Worm (Caenorhabditis elegans) whole organism, late embryonic: ENCODE measurements around the gene F15E6.6.

Experiments
- C08G9.2 ChIP-seq: sonication (generic microtip); optimal IDR thresholded peaks from 2 replicates; lab custom pipeline; 2016; ENCODE audit warnings: mild to moderate bottlenecking, missing genetic modification characterization, moderate library complexity, missing compliant biosample characterization
- K09A11.1 ChIP-seq: sonication (generic microtip); optimal IDR thresholded peaks from 2 replicates; lab custom pipeline; 2017; ENCODE audit warnings: antibody characterized with exemption, mild to moderate bottlenecking, missing genetic modification characterization, missing compliant biosample characterization; ENCODE audit not compliant: insufficient read depth
- T23F11.4 ChIP-seq: fragments of 200-800 bp; sonication (Bioruptor generic); optimal IDR thresholded peaks from 2 replicates; lab custom pipeline; 2018; ENCODE audit warnings: mild to moderate bottlenecking, missing genetic modification characterization, missing compliant biosample characterization
- ahr-1 ChIP-seq: sonication (generic microtip); optimal IDR thresholded peaks from 2 replicates; lab custom pipeline; 2016; ENCODE audit warnings: missing genetic modification characterization, missing compliant biosample characterization
- ama-1 ChIP-seq: fragments of 150-350 bp; optimal IDR thresholded peaks from 2 replicates; lab custom pipeline; 2014
- ceh-14 ChIP-seq: sonication (generic microtip); optimal IDR thresholded peaks from 2 replicates; lab custom pipeline; 2016; ENCODE audit warnings: missing genotype, missing genetic modification characterization, missing compliant biosample characterization
- ceh-18 ChIP-seq: sonication (generic microtip); optimal IDR thresholded peaks from 2 replicates; lab custom pipeline; 2016; ENCODE audit warnings: missing genetic modification characterization, missing compliant biosample characterization
- ceh-24 ChIP-seq: sonication (generic microtip); optimal IDR thresholded peaks from 2 replicates; lab custom pipeline; 2016; ENCODE audit warnings: mild to moderate bottlenecking, missing genetic modification characterization, missing compliant biosample characterization
- ceh-30 ChIP-seq: fragments of 150-350 bp; optimal IDR thresholded peaks from 2 replicates; lab custom pipeline; 2014; ENCODE audit warnings: missing biosample characterization, missing genetic modification characterization
- ceh-31 ChIP-seq: sonication (generic microtip); optimal IDR thresholded peaks from 2 replicates; lab custom pipeline; 2016; ENCODE audit warnings: missing genetic modification characterization, missing compliant biosample characterization
- ceh-6 ChIP-seq: fragments of 200-800 bp; sonication (Bioruptor generic); optimal IDR thresholded peaks from 2 replicates; lab custom pipeline; 2018; ENCODE audit warnings: mild to moderate bottlenecking, missing genetic modification characterization, missing compliant biosample characterization
- elt-4 ChIP-seq: sonication (generic microtip); optimal IDR thresholded peaks from 2 replicates; lab custom pipeline; 2016; ENCODE audit warnings: missing genetic modification characterization, missing compliant biosample characterization
- fkh-10 ChIP-seq: fragments of 150-350 bp; optimal IDR thresholded peaks from 2 replicates; lab custom pipeline; 2014; ENCODE audit warnings: missing biosample characterization, missing genetic modification reagents, missing genetic modification characterization
- fkh-6 ChIP-seq: sonication (generic microtip); optimal IDR thresholded peaks from 2 replicates; lab custom pipeline; 2016; ENCODE audit warnings: missing genetic modification characterization, missing compliant biosample characterization
- gmeb-2 ChIP-seq: sonication (generic microtip); optimal IDR thresholded peaks from 2 replicates; lab custom pipeline; 2016; ENCODE audit warnings: missing genetic modification characterization, inconsistent platforms, missing compliant biosample characterization
- hlh-13 ChIP-seq: fragments of 200-800 bp; sonication (Bioruptor generic); optimal IDR thresholded peaks from 2 replicates; lab custom pipeline; 2018; ENCODE audit warnings: mild to moderate bottlenecking, missing genetic modification characterization, missing compliant biosample characterization
- hlh-6 ChIP-seq: sonication (generic microtip); optimal IDR thresholded peaks from 2 replicates; lab custom pipeline; 2016; ENCODE audit warnings: missing genotype, missing genetic modification characterization, missing compliant biosample characterization
- hlh-8 ChIP-seq: sonication (generic microtip); optimal IDR thresholded peaks from 2 replicates; lab custom pipeline; 2016; ENCODE audit warnings: missing genotype, missing genetic modification characterization, missing compliant biosample characterization
- lim-6 ChIP-seq: sonication (generic microtip); optimal IDR thresholded peaks from 2 replicates; lab custom pipeline; 2016; ENCODE audit warnings: missing genetic modification characterization, missing compliant biosample characterization
- lin-11 ChIP-seq: fragments of 200-800 bp; sonication (Bioruptor generic); optimal IDR thresholded peaks from 2 replicates; lab custom pipeline; 2018; ENCODE audit warnings: mild to moderate bottlenecking, missing genetic modification characterization, missing compliant biosample characterization
- madf-2 ChIP-seq: sonication (generic microtip); optimal IDR thresholded peaks from 2 replicates; lab custom pipeline; 2017; ENCODE audit warnings: missing genetic modification characterization, missing compliant biosample characterization
- mec-3 ChIP-seq: sonication (generic microtip); optimal IDR thresholded peaks from 2 replicates; lab custom pipeline; 2016; ENCODE audit warnings: borderline replicate concordance, missing genetic modification characterization, missing compliant biosample characterization
- nhr-11 ChIP-seq: fragments of 150-350 bp; optimal IDR thresholded peaks from 2 replicates; lab custom pipeline; 2014; ENCODE audit warnings: missing biosample characterization, missing genetic modification characterization
- nhr-232 ChIP-seq: sonication (generic microtip); optimal IDR thresholded peaks from 2 replicates; lab custom pipeline; 2016; ENCODE audit warnings: missing genetic modification characterization, missing compliant biosample characterization
- odd-2 ChIP-seq: sonication (generic microtip); optimal IDR thresholded peaks from 2 replicates; lab custom pipeline; 2017; ENCODE audit warnings: antibody characterized with exemption, mild to moderate bottlenecking, missing genetic modification characterization, missing compliant biosample characterization
- pat-9 ChIP-seq: fragments of 200-800 bp; sonication (Bioruptor generic); optimal IDR thresholded peaks from 2 replicates; lab custom pipeline; 2018; ENCODE audit warnings: mild to moderate bottlenecking, missing genetic modification characterization, moderate library complexity, missing compliant biosample characterization
- pax-1 ChIP-seq: fragments of 150-350 bp; optimal IDR thresholded peaks from 2 replicates; lab custom pipeline; 2014; ENCODE audit warnings: missing biosample characterization, missing genetic modification characterization
- pha-4 ChIP-seq: fragments of 150-350 bp; optimal IDR thresholded peaks from 2 replicates; lab custom pipeline; 2018; ENCODE audit warnings: missing biosample characterization, missing genetic modification reagents, missing genetic modification characterization
- pqm-1 ChIP-seq: sonication (generic microtip); optimal IDR thresholded peaks from 2 replicates; lab custom pipeline; 2016; ENCODE audit warnings: missing genetic modification characterization, missing compliant biosample characterization
- ref-2 ChIP-seq: sonication (generic microtip); optimal IDR thresholded peaks from 2 replicates; lab custom pipeline; 2016; ENCODE audit warnings: missing genetic modification characterization, missing compliant biosample characterization
- rnt-1 ChIP-seq: sonication (generic microtip); optimal IDR thresholded peaks from 2 replicates; lab custom pipeline; 2016; ENCODE audit warnings: missing genetic modification characterization, missing compliant biosample characterization
- tbx-2 ChIP-seq: sonication (generic microtip); optimal IDR thresholded peaks from 2 replicates; lab custom pipeline; 2016; ENCODE audit warnings: missing genetic modification characterization, missing compliant biosample characterization
- ttx-3 ChIP-seq: sonication (generic microtip); optimal IDR thresholded peaks from 2 replicates; lab custom pipeline; 2016; ENCODE audit warnings: missing genetic modification reagents, missing genetic modification characterization, missing compliant biosample characterization
- unc-3 ChIP-seq, 2 experiments: fragments of 200-800 bp in 1 of 2; sonication (Bioruptor generic) in 1 of 2; sonication (generic microtip) in 1 of 2; conservative IDR thresholded peaks in 1 of 2; optimal IDR thresholded peaks in 1 of 2; 2 replicates each; pipeline versions ENCODE4 v1.3.6 to Lab custom; 2016 to 2022; ENCODE audit warnings: missing compliant biosample characterization in 2 of 2, missing genetic modification characterization in 2 of 2, missing genetic modification reagents in 1 of 2
- unc-42 ChIP-seq: sonication (generic microtip); optimal IDR thresholded peaks from 2 replicates; lab custom pipeline; 2016; ENCODE audit warnings: missing genotype, missing genetic modification characterization, missing compliant biosample characterization
- unc-55 ChIP-seq: sonication (generic microtip); optimal IDR thresholded peaks from 2 replicates; lab custom pipeline; 2017; ENCODE audit warnings: missing biosample characterization, missing genetic modification reagents, missing genetic modification characterization
- ztf-16 ChIP-seq: sonication (generic microtip); optimal IDR thresholded peaks from 2 replicates; lab custom pipeline; 2017; ENCODE audit warnings: missing genetic modification characterization, missing compliant biosample characterization

F15E6.6 gene

ce11 chrIV:4264649-4265048 lies 19.3 kb downstream of the F15E6.6 start:
- no peak for TF ChIP-seq K09A11.1 (tag; lab: Kevin White, UChicago)
- TF ChIP-seq pha-4 (tag; lab: Kevin White, UChicago), result no peak
- peak; percentile 54 for TF ChIP-seq C08G9.2
- TF ChIP-seq hlh-6 (tag; lab: Kevin White, UChicago), result peak; percentile 63
- TF ChIP-seq nhr-11, result no peak
- no peak for TF ChIP-seq ceh-31
- peak; percentile 6 for TF ChIP-seq tbx-2 (tag; lab: Kevin White, UChicago)
- TF ChIP-seq pax-1, result no peak
- TF ChIP-seq fkh-10, result no peak
- TF ChIP-seq ceh-6, result no peak
- TF ChIP-seq elt-4, result peak; percentile 15

- no peak for TF ChIP-seq hlh-8 (tag; lab: Kevin White, UChicago)
- TF ChIP-seq pat-9, result no peak
- TF ChIP-seq hlh-13, result no peak
- no peak for TF ChIP-seq pax-1
- no peak for TF ChIP-seq gmeb-2
- no peak for TF ChIP-seq unc-55 (GFP tag; lab: Kevin White, UChicago)
- TF ChIP-seq unc-42 (tag; lab: Kevin White, UChicago), result no peak
- no peak for TF ChIP-seq ceh-14 (tag; lab: Kevin White, UChicago)
- TF ChIP-seq ref-2 (tag; lab: Kevin White, UChicago), result no peak
- no peak for TF ChIP-seq rnt-1 (tag; lab: Kevin White, UChicago)
- TF ChIP-seq ceh-18 (tag; lab: Kevin White, UChicago), result no peak
- no peak for TF ChIP-seq ceh-30 (tag; lab: Kevin White, UChicago)
- no peak for TF ChIP-seq mec-3 (tag; lab: Kevin White, UChicago)
- no peak for TF ChIP-seq ama-1
- no peak for TF ChIP-seq ahr-1 (tag; lab: Kevin White, UChicago)
- TF ChIP-seq pqm-1 (tag; lab: Kevin White, UChicago), result no peak
- TF ChIP-seq, all 69 proteins: peak for 0
These were observed 20.9 kb downstream of the F15E6.6 start, which contains the start of gene col-33 for ce11 chrIV:4262993-4263392. col-33 (plus strand) TSS chrIV:4263293.

- TF ChIP-seq K09A11.1 (tag; lab: Kevin White, UChicago) (no peak), odd-2 (tag; lab: Kevin White, UChicago) (no peak), lim-6 (tag; lab: Kevin White, UChicago) (no peak), madf-2 (no peak), fkh-6 (tag; lab: Kevin White, UChicago) (no peak), ceh-24 (tag; lab: Kevin White, UChicago) (no peak), pha-4 (tag; lab: Kevin White, UChicago) (no peak), lin-11 (tag; lab: Kevin White, UChicago) (no peak), T23F11.4 (GFP tag; lab: Kevin White, UChicago) (no peak), ceh-14 (tag; lab: Kevin White, UChicago) (no peak), elt-4 (no peak)
These were observed 24.5 kb downstream of the F15E6.6 start for ce11 chrIV:4259433-4259832.

- TF ChIP-seq unc-3 (GFP tag; conservative IDR thresholded peaks at IDR 0.05; lab: Robert Waterston, UW), result no peak
- TF ChIP-seq unc-3 (tag; optimal IDR thresholded peaks at IDR 0.05; lab: Kevin White, UChicago), result no peak
- TF ChIP-seq ztf-16 (tag; lab: Kevin White, UChicago), result no peak
- TF ChIP-seq fkh-6 (tag; lab: Kevin White, UChicago), result no peak
- no peak for TF ChIP-seq ttx-3
- TF ChIP-seq nhr-232 (tag; lab: Kevin White, UChicago), result no peak
- no peak for TF ChIP-seq K09A11.1 (tag; lab: Kevin White, UChicago)
These were observed 28.8 kb downstream of the F15E6.6 start for ce11 chrIV:4254989-4255582.
